Fruit fly (Drosophila melanogaster): ENCODE measurements around the gene CG7044.

dm6 chr3R:21090230-21091021 lies 11.1 kb downstream of the CG7044 start:
- TF ChIP-seq CG8632 (GFP tag; optimal IDR thresholded peaks at IDR 0.05) (no peak), acj6 (GFP tag; optimal IDR thresholded peaks at IDR 0.05) (no peak), CG10669 (GFP tag; optimal IDR thresholded peaks at IDR 0.05) (no peak), CG9139 (GFP tag; optimal IDR thresholded peaks at IDR 0.05) (no peak), Hr39 (GFP tag; optimal IDR thresholded peaks at IDR 0.05) (no peak)

Data from whole organism, prepupa.